Fruit fly (Drosophila melanogaster): ENCODE results near the gene CG13970.
A peak's percentile ranks its signal among the peaks of the same experiment; 100 is the strongest.

Gene CG13970

DNA sequence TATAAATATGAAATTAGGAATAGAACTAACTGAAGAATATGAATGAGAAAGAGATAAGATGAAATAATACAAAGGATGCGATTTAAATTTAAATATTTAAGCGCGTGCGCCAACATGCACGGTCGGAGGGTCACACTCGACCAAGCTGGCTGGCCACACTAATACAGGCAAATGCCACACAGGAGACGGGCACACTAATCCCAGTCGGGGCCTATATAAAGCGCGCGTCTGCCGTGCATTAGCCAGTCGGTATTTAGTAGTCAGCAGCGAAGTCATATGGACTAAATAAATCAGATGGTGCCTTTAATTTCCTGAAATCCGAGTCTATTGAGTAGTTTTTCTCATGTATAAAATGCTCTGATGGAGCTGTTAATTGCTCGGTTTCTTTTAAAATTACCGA, 44.4 kb upstream of the CG13970 start (continued):
- TF ChIP-seq lmd (GFP tag; IDR thresholded peaks at IDR 0.05) (peak; percentile 16; the same call in 1 of the 2 replicates), CG2712 (tag; optimal IDR thresholded peaks at IDR 0.05) (peak; percentile 25), CG1647 (GFP tag; optimal IDR thresholded peaks at IDR 0.05) (no peak), CG11398 (GFP tag; optimal IDR thresholded peaks at IDR 0.05) (no peak), CG13287 (GFP tag; IDR thresholded peaks at IDR 0.05; ENCODE audit: partially characterized antibody) (peak; percentile 74), CG4282 (GFP tag; optimal IDR thresholded peaks at IDR 0.05) (no peak), CG42726 (GFP tag; IDR thresholded peaks at IDR 0.05; ENCODE audit: partially characterized antibody) (peak; percentile 66; the same call in 1 of the 2 replicates), pnt (GFP tag; optimal IDR thresholded peaks at IDR 0.05) (no peak), CrebB (tag; optimal IDR thresholded peaks at IDR 0.05) (no peak), hkb (optimal IDR thresholded peaks at IDR 0.05) (no peak), hkb (GFP tag; IDR thresholded peaks at IDR 0.05) (no peak), Hey (tag; optimal IDR thresholded peaks at IDR 0.05) (no peak), sens (GFP tag) (peak; percentile 67), Scr (GFP tag; IDR thresholded peaks at IDR 0.05; ENCODE audit: partially characterized antibody) (peak; percentile 38; the same call in 1 of the 2 replicates), CG18619 (GFP tag; optimal IDR thresholded peaks at IDR 0.05) (no peak), dan (GFP tag; IDR thresholded peaks at IDR 0.05) (no peak), fd96Cb (tag; optimal IDR thresholded peaks at IDR 0.05) (no peak), CG12942 (GFP tag; optimal IDR thresholded peaks at IDR 0.05) (no peak), CG6683 (GFP tag; optimal IDR thresholded peaks at IDR 0.05) (no peak), Lpt (GFP tag; optimal IDR thresholded peaks at IDR 0.05) (no peak), wdn (GFP tag; IDR thresholded peaks at IDR 0.05) (no peak), CG15073 (GFP tag; optimal IDR thresholded peaks at IDR 0.05) (no peak), CG10462 (GFP tag; optimal IDR thresholded peaks at IDR 0.05) (no peak), tap (tag; optimal IDR thresholded peaks at IDR 0.05) (no peak), CG2199 (GFP tag; IDR thresholded peaks at IDR 0.05) (peak; percentile 95), Lim3 (GFP tag; IDR thresholded peaks at IDR 0.05) (no peak), exex (tag; optimal IDR thresholded peaks at IDR 0.05) (no peak), CG4707 (GFP tag; optimal IDR thresholded peaks at IDR 0.05) (no peak), btn (GFP tag; optimal IDR thresholded peaks at IDR 0.05) (no peak), tio (GFP tag; optimal IDR thresholded peaks at IDR 0.05) (no peak), bowl (GFP tag; IDR thresholded peaks at IDR 0.05) (no peak), cwo (GFP tag; optimal IDR thresholded peaks at IDR 0.05) (no peak), Camta (GFP tag; optimal IDR thresholded peaks at IDR 0.05) (no peak), CG6791 (GFP tag; IDR thresholded peaks at IDR 0.05; ENCODE audit: partially characterized antibody) (peak; percentile 79), HLH54F (GFP tag; optimal IDR thresholded peaks at IDR 0.05) (no peak), vnd (GFP tag; IDR thresholded peaks at IDR 0.05; ENCODE audit: partially characterized antibody) (no peak), ems (GFP tag; optimal IDR thresholded peaks at IDR 0.05) (no peak), bab2 (GFP tag; optimal IDR thresholded peaks at IDR 0.05) (no peak), CG18764 (GFP tag; optimal IDR thresholded peaks at IDR 0.05) (no peak), CG17361 (GFP tag; IDR thresholded peaks at IDR 0.05) (peak; percentile 44; the same call in 1 of the 3 replicates), CG8478 (optimal IDR thresholded peaks at IDR 0.05) (no peak), crc (GFP tag; optimal IDR thresholded peaks at IDR 0.05) (no peak), twi (tag; optimal IDR thresholded peaks at IDR 0.05) (no peak), pan (optimal IDR thresholded peaks at IDR 0.05) (no peak), pan (GFP tag; optimal IDR thresholded peaks at IDR 0.05 in 1 of 2, IDR thresholded peaks at IDR 0.05 in 1 of 2) (peak in 1 of 2 experiments; percentile 32), CG13424 (tag; optimal IDR thresholded peaks at IDR 0.05) (no peak), her (GFP tag; optimal IDR thresholded peaks at IDR 0.05) (no peak), CG15479 (GFP tag; optimal IDR thresholded peaks at IDR 0.05) (no peak), Tbp (GFP tag; optimal IDR thresholded peaks at IDR 0.05) (no peak), CG30431 (GFP tag; optimal IDR thresholded peaks at IDR 0.05) (no peak), CG10959 (GFP tag; IDR thresholded peaks at IDR 0.05) (no peak), stc (GFP tag; IDR thresholded peaks at IDR 0.05) (peak; percentile 28; the same call in 1 of the 2 replicates), tin (GFP tag; optimal IDR thresholded peaks at IDR 0.05) (no peak)

All from whole organism, embryonic.